Fruit fly (Drosophila melanogaster) whole organism, embryonic: ENCODE data around the gene yps.
A peak's percentile ranks its signal among the peaks of the same experiment; 100 is the strongest.

Source experiments
- ATbp ChIP-seq: fragments of 200-800 bp; sonication (Bioruptor generic); optimal IDR thresholded peaks from 2 replicates; lab custom pipeline; 2017; ENCODE audit warnings: missing biosample characterization, mild to moderate bottlenecking, missing genetic modification characterization, missing genetic modification reagents
- B-H2 ChIP-seq: fragments of 200-800 bp; sonication (Bioruptor generic); optimal IDR thresholded peaks from 2 replicates; lab custom pipeline; 2018; ENCODE audit warnings: missing biosample characterization, mild to moderate bottlenecking, missing genetic modification characterization
- CG10431 ChIP-seq: fragments of 200-800 bp; sonication (Bioruptor generic); optimal IDR thresholded peaks from 3 replicates; lab custom pipeline; 2018; ENCODE audit warnings: missing biosample characterization, mild to moderate bottlenecking, missing genetic modification characterization
- CG12155 ChIP-seq: fragments of 200-800 bp; sonication (Bioruptor generic); optimal IDR thresholded peaks from 3 replicates; lab custom pipeline; 2016; ENCODE audit warnings: missing biosample characterization, missing genetic modification characterization
- CG12942 ChIP-seq: fragments of 200-800 bp; sonication (Bioruptor generic); optimal IDR thresholded peaks from 3 replicates; lab custom pipeline; 2016; ENCODE audit warnings: missing biosample characterization, missing genetic modification characterization
- CG15011 ChIP-seq: fragments of 200-800 bp; sonication (Bioruptor generic); optimal IDR thresholded peaks from 3 replicates; lab custom pipeline; 2018; ENCODE audit warnings: missing biosample characterization, mild to moderate bottlenecking, missing genetic modification characterization
- CG1602 ChIP-seq: fragments of 200-800 bp; sonication (Bioruptor generic); optimal IDR thresholded peaks from 3 replicates; lab custom pipeline; 2016; ENCODE audit warnings: missing biosample characterization, missing genetic modification characterization
- CG17186 ChIP-seq: fragments of 200-800 bp; sonication (Bioruptor generic); optimal IDR thresholded peaks from 3 replicates; lab custom pipeline; 2017; ENCODE audit warnings: missing biosample characterization, missing genetic modification reagents, missing genetic modification characterization
- CG18011 ChIP-seq: fragments of 200-800 bp; sonication (Bioruptor generic); optimal IDR thresholded peaks from 2 replicates; lab custom pipeline; 2017; ENCODE audit warnings: missing biosample characterization, missing genetic modification characterization, mild to moderate bottlenecking, moderate library complexity, missing genotype
- CG18764 ChIP-seq: fragments of 200-800 bp; sonication (Bioruptor generic); optimal IDR thresholded peaks from 3 replicates; lab custom pipeline; 2016; ENCODE audit warnings: missing biosample characterization, missing genetic modification characterization
- CG2120 ChIP-seq: fragments of 200-800 bp; sonication (Bioruptor generic); optimal IDR thresholded peaks from 3 replicates; lab custom pipeline; 2016; ENCODE audit warnings: missing biosample characterization, missing genetic modification characterization
- CG3163 ChIP-seq: fragments of 200-800 bp; sonication (Bioruptor generic); optimal IDR thresholded peaks from 3 replicates; lab custom pipeline; 2016; ENCODE audit warnings: missing biosample characterization, missing genetic modification characterization
- CG32532 ChIP-seq: fragments of 200-800 bp; sonication (Bioruptor generic); IDR thresholded peaks from 2 replicates; pipeline ENCODE4 v1.3.6; 2022; ENCODE audit warnings: missing biosample characterization, missing genetic modification characterization
- CG3838 ChIP-seq: fragments of 200-800 bp; sonication (Bioruptor generic); optimal IDR thresholded peaks from 3 replicates; lab custom pipeline; 2016; ENCODE audit warnings: missing biosample characterization, missing genetic modification characterization
- CG4282 ChIP-seq: fragments of 200-800 bp; sonication (Bioruptor generic); optimal IDR thresholded peaks from 2 replicates; lab custom pipeline; 2016; ENCODE audit warnings: missing biosample characterization, missing genetic modification characterization
- CG7963 ChIP-seq: fragments of 200-800 bp; sonication (Bioruptor generic); IDR thresholded peaks from 3 replicates; pipeline ENCODE4 v1.3.6; 2022; ENCODE audit warnings: missing biosample characterization, missing genetic modification characterization; ENCODE audit not compliant: partially characterized antibody
- CG8089 ChIP-seq: fragments of 200-800 bp; sonication (Bioruptor generic); optimal IDR thresholded peaks from 3 replicates; lab custom pipeline; 2016; ENCODE audit warnings: missing biosample characterization, missing genetic modification characterization
- CG8290 ChIP-seq, 3 experiments: fragments of 200-800 bp; sonication (Bioruptor generic); optimal IDR thresholded peaks; 2 replicates each; lab custom pipeline; 2016 to 2019; ENCODE audit warnings: missing biosample characterization in 3 of 3, missing genetic modification characterization in 3 of 3, mild to moderate bottlenecking in 2 of 3, moderate library complexity in 1 of 3
- CG8924 ChIP-seq: fragments of 200-800 bp; optimal IDR thresholded peaks from 3 replicates; lab custom pipeline; 2019; ENCODE audit warnings: missing biosample characterization, mild to moderate bottlenecking, missing genetic modification characterization, moderate library complexity
- CG9876 ChIP-seq: fragments of 200-800 bp; sonication (Bioruptor generic); optimal IDR thresholded peaks from 2 replicates; lab custom pipeline; 2016; ENCODE audit warnings: missing biosample characterization, missing genetic modification characterization
- Hr51 ChIP-seq, 2 experiments: fragments of 200-800 bp; sonication (Bioruptor generic); optimal IDR thresholded peaks; 2 replicates in 1 of 2; 3 replicates in 1 of 2; lab custom pipeline; 2016 to 2018; ENCODE audit warnings: missing biosample characterization in 2 of 2, missing genetic modification characterization in 2 of 2, mild to moderate bottlenecking in 1 of 2, moderate library complexity in 1 of 2
- Max ChIP-seq: fragments of 200-800 bp; sonication (Bioruptor generic); optimal IDR thresholded peaks from 2 replicates; lab custom pipeline; 2016; ENCODE audit warnings: missing biosample characterization, mild to moderate bottlenecking, missing genetic modification characterization
- Neu2 ChIP-seq: fragments of 200-800 bp; sonication (Bioruptor generic); optimal IDR thresholded peaks from 3 replicates; lab custom pipeline; 2016; ENCODE audit warnings: missing biosample characterization, missing genetic modification characterization, borderline replicate concordance
- NfI ChIP-seq: fragments of 200-800 bp; sonication (Bioruptor generic); optimal IDR thresholded peaks from 3 replicates; lab custom pipeline; 2018; ENCODE audit warnings: missing biosample characterization, mild to moderate bottlenecking, missing genetic modification characterization, moderate library complexity
- Ravus ChIP-seq: fragments of 200-800 bp; sonication (Bioruptor generic); IDR thresholded peaks from 2 replicates; pipeline ENCODE4 v1.3.6; 2022; ENCODE audit warnings: missing biosample characterization, missing genetic modification characterization
- Stat92E ChIP-seq, 3 experiments: fragments of >200 bp in 2 of 3; fragments of 200-800 bp in 1 of 3; sonication (Bioruptor generic) in 1 of 3; optimal IDR thresholded peaks; 2 replicates each; lab custom pipeline; 2017 to 2019; ENCODE audit warnings: missing biosample characterization in 3 of 3, missing genetic modification characterization in 3 of 3, mild to moderate bottlenecking in 1 of 3, moderate library complexity in 1 of 3
- bbx ChIP-seq: fragments of 200-800 bp; sonication (Bioruptor generic); IDR thresholded peaks from 2 replicates; pipeline ENCODE4 v1.3.6; 2022; ENCODE audit warnings: missing biosample characterization, missing genetic modification characterization; ENCODE audit not compliant: partially characterized antibody
- chif ChIP-seq, 2 experiments: fragments of 200-800 bp; sonication (Bioruptor generic); optimal IDR thresholded peaks; 3 replicates each; lab custom pipeline; 2016; ENCODE audit warnings: missing biosample characterization in 2 of 2, missing genetic modification characterization in 2 of 2
- croc ChIP-seq: fragments of 200-800 bp; sonication (Bioruptor generic); conservative IDR thresholded peaks from 3 replicates; pipeline ENCODE4 v1.3.6; 2022; ENCODE audit warnings: missing biosample characterization, missing genetic modification characterization
- disco-r ChIP-seq: fragments of 200-800 bp; sonication (Bioruptor generic); optimal IDR thresholded peaks from 2 replicates; lab custom pipeline; 2016; ENCODE audit warnings: missing biosample characterization, missing genetic modification characterization
- esg ChIP-seq: fragments of 200-800 bp; sonication (Bioruptor generic); conservative IDR thresholded peaks from 2 replicates; pipeline ENCODE4 v1.3.6; 2022; ENCODE audit warnings: missing biosample characterization, missing genetic modification characterization
- exex ChIP-seq: fragments of 200-800 bp; sonication (Bioruptor generic); optimal IDR thresholded peaks from 4 replicates; lab custom pipeline; 2018; ENCODE audit warnings: missing biosample characterization, mild to moderate bottlenecking, missing genetic modification characterization, moderate library complexity
- her ChIP-seq: fragments of 200-800 bp; sonication (Bioruptor generic); optimal IDR thresholded peaks from 2 replicates; lab custom pipeline; 2016; ENCODE audit warnings: missing biosample characterization, missing genetic modification characterization
- kni ChIP-seq: fragments of 200-800 bp; sonication (Bioruptor generic); optimal IDR thresholded peaks from 3 replicates; lab custom pipeline; 2017; ENCODE audit warnings: mild to moderate bottlenecking, missing biosample characterization, missing genetic modification reagents, missing genetic modification characterization
- lilli ChIP-seq: fragments of 200-800 bp; sonication (Bioruptor generic); optimal IDR thresholded peaks from 3 replicates; lab custom pipeline; 2016; ENCODE audit warnings: missing biosample characterization, missing genetic modification characterization
- luna ChIP-seq: fragments of 200-800 bp; sonication (Bioruptor generic); optimal IDR thresholded peaks from 2 replicates; lab custom pipeline; 2016; ENCODE audit warnings: missing biosample characterization, missing genetic modification characterization
- maf-S ChIP-seq: fragments of 200-800 bp; sonication (Bioruptor generic); optimal IDR thresholded peaks from 2 replicates; lab custom pipeline; 2016; ENCODE audit warnings: missing biosample characterization, missing genetic modification characterization
- nau ChIP-seq: fragments of 200-800 bp; sonication (Bioruptor generic); optimal IDR thresholded peaks from 3 replicates; lab custom pipeline; 2017; ENCODE audit warnings: missing biosample characterization, mild to moderate bottlenecking, missing genetic modification characterization, missing genetic modification reagents
- repo ChIP-seq: fragments of 200-800 bp; sonication (Bioruptor generic); optimal IDR thresholded peaks from 2 replicates; lab custom pipeline; 2016; ENCODE audit warnings: missing biosample characterization, missing genetic modification characterization
- sim ChIP-seq: fragments of 200-800 bp; sonication (Bioruptor generic); IDR thresholded peaks from 2 replicates; pipeline ENCODE4 v1.3.6; 2022; ENCODE audit warnings: missing biosample characterization, missing genetic modification characterization
- sisA ChIP-seq: fragments of 200-800 bp; sonication (Bioruptor generic); IDR thresholded peaks from 2 replicates; pipeline ENCODE4 v1.3.6; 2022; ENCODE audit warnings: missing biosample characterization, missing genetic modification characterization
- sna ChIP-seq: fragments of 200-800 bp; sonication (Bioruptor generic); IDR thresholded peaks from 2 replicates; pipeline ENCODE4 v1.3.6; 2022; ENCODE audit warnings: missing biosample characterization, missing genetic modification characterization; ENCODE audit not compliant: partially characterized antibody
- so ChIP-seq: fragments of 200-800 bp; sonication (Bioruptor generic); IDR thresholded peaks from 3 replicates; pipeline ENCODE4 v1.3.6; 2022; ENCODE audit warnings: missing biosample characterization, missing genetic modification characterization
- sqz ChIP-seq: fragments of 200-800 bp; sonication (Bioruptor generic); optimal IDR thresholded peaks from 3 replicates; lab custom pipeline; 2018; ENCODE audit warnings: missing biosample characterization, mild to moderate bottlenecking, missing genetic modification characterization
- sr ChIP-seq: fragments of 200-800 bp; sonication (Bioruptor generic); IDR thresholded peaks from 3 replicates; pipeline ENCODE4 v1.3.6; 2022; ENCODE audit warnings: missing biosample characterization, missing genetic modification characterization
- tap ChIP-seq: fragments of 200-800 bp; optimal IDR thresholded peaks from 3 replicates; lab custom pipeline; 2019; ENCODE audit warnings: missing biosample characterization, mild to moderate bottlenecking, missing genetic modification characterization, moderate library complexity
- unpg ChIP-seq: fragments of 200-800 bp; sonication (Bioruptor generic); optimal IDR thresholded peaks from 3 replicates; lab custom pipeline; 2018; ENCODE audit warnings: missing biosample characterization, mild to moderate bottlenecking, missing genetic modification characterization, moderate library complexity
- zen ChIP-seq: fragments of 200-800 bp; sonication (Bioruptor generic); optimal IDR thresholded peaks from 3 replicates; lab custom pipeline; 2018; ENCODE audit warnings: missing biosample characterization, mild to moderate bottlenecking, missing genetic modification characterization, moderate library complexity

Gene yps

DNA sequence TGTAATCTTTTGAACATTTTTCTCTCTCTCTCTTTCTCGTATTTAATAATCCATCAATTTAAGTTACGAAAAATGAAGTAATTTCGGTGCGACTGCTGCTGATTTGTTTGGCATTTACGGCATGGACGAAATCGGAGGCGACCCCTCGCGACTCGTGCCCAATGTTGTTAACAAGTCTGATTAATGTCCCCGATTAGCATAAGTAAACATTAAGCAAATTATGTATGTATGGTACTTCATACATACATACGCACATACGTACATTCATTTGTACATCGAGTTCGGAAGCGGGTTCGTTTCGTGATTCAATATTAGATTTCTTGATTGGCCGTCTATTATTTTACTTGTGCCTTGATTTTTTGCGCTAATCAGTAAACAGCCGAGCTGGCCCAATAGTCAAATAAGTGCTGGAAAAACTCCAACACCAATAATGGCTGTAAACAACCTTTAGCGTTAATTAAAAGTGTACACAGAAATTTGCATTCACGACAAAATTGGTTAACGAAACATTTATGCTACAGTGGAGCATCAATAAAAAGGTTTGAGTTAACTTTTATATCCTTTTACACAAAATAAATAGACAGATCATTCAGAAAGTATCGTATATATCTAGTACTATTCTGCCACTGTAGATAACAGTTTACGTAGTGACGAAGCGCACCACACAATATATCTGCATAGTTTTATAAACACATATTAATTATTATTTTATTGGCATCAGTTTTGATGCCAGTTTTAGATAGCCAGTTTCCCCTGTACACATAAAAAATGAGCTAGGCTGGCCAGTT is 33.9 kb downstream of the yps start (continued):
- TF ChIP-seq so (GFP tag; lab: Robert Waterston, UW) (peak; percentile 48; the same call in 1 of the 3 replicates), sr (no peak), CG7963 (GFP tag; lab: Robert Waterston, UW) (no peak), CG12155 (GFP tag; lab: Kevin White, UChicago) (peak; percentile 39), ATbp (GFP tag; lab: Kevin White, UChicago) (peak; percentile 45), sna (no peak), B-H2 (GFP tag; lab: Kevin White, UChicago) (no peak), CG18764 (peak; percentile 37), nau (peak; percentile 64), CG3838 (GFP tag; lab: Kevin White, UChicago) (peak; percentile 16), exex (peak; percentile 46), CG8089 (GFP tag; lab: Kevin White, UChicago) (no peak), CG2120 (GFP tag; lab: Kevin White, UChicago) (peak; percentile 77), esg (GFP tag; lab: Robert Waterston, UW) (0 out of 2 replicates have a peak, but pooled peaks have one; percentile 39), CG10431 (GFP tag; lab: Kevin White, UChicago) (no peak), CG32532 (GFP tag; lab: Robert Waterston, UW) (peak; percentile 82), zen (tag; lab: Kevin White, UChicago) (no peak), Ravus (peak; percentile 38), CG9876 (GFP tag; lab: Kevin White, UChicago) (no peak), NfI (GFP tag; lab: Kevin White, UChicago) (peak; percentile 65), tap (tag; lab: Kevin White, UChicago) (peak; percentile 54), luna (GFP tag; lab: Kevin White, UChicago) (no peak), maf-S (GFP tag; lab: Kevin White, UChicago) (peak; percentile 8), CG18011 (peak; percentile 28), sim (GFP tag; lab: Robert Waterston, UW) (no peak), CG4282 (no peak), her (GFP tag; lab: Kevin White, UChicago) (no peak), CG3163 (GFP tag; lab: Kevin White, UChicago) (no peak), CG1602 (GFP tag; lab: Kevin White, UChicago) (peak; percentile 41), Hr51 (GFP tag; optimal IDR thresholded peaks at IDR 0.05; lab: Kevin White, UChicago) (peak in 1 of 2 experiments; percentile 83), chif (GFP tag; optimal IDR thresholded peaks at IDR 0.05; lab: Kevin White, UChicago) (peak in 1 of 2 experiments; percentile 24), bbx (GFP tag; lab: Robert Waterston, UW) (no peak), repo (no peak), lilli (GFP tag; lab: Kevin White, UChicago) (peak; percentile 69), CG8924 (peak; percentile 57), CG8290 (GFP tag; optimal IDR thresholded peaks at IDR 0.05; lab: Kevin White, UChicago) (no peak), CG8290 (tag; optimal IDR thresholded peaks at IDR 0.05; lab: Kevin White, UChicago) (peak in 1 of 2 experiments; percentile 36), kni (GFP tag; lab: Kevin White, UChicago) (no peak), croc (GFP tag; lab: Robert Waterston, UW) (no peak; the same call in 2 of the 3 replicates), CG12942 (GFP tag; lab: Kevin White, UChicago) (peak; percentile 43), Neu2 (GFP tag; lab: Kevin White, UChicago) (no peak), Stat92E (GFP tag; optimal IDR thresholded peaks at IDR 0.05; lab: Kevin White, UChicago) (no peak), CG17186 (GFP tag; lab: Kevin White, UChicago) (no peak), Max (no peak), unpg (GFP tag; lab: Kevin White, UChicago) (peak; percentile 56), disco-r (GFP tag; lab: Kevin White, UChicago) (no peak), sqz (GFP tag; lab: Kevin White, UChicago) (peak; percentile 73), sisA (GFP tag; lab: Robert Waterston, UW) (peak; percentile 67; the same call in 1 of the 2 replicates), CG15011 (peak; percentile 39)
